Fruit fly (Drosophila melanogaster) whole organism, embryonic: ENCODE results near the gene CG18557.

Source experiments
- Atf6 ChIP-seq: fragments of 200-800 bp; sonication (Bioruptor generic); IDR thresholded peaks from 2 replicates; pipeline ENCODE4 v1.3.6; 2022; ENCODE audit warnings: missing biosample characterization, missing genetic modification characterization
- BEAF-32 ChIP-seq: fragments of 200-800 bp; sonication (Bioruptor generic); optimal IDR thresholded peaks from 3 replicates; lab custom pipeline; 2017; ENCODE audit warnings: missing biosample characterization, missing genetic modification characterization, mild to moderate bottlenecking, moderate library complexity, missing genetic modification reagents
- CG10565 ChIP-seq: fragments of 200-800 bp; sonication (Bioruptor generic); optimal IDR thresholded peaks from 3 replicates; lab custom pipeline; 2016; ENCODE audit warnings: missing biosample characterization, mild to moderate bottlenecking, missing genetic modification characterization
- CG12236 ChIP-seq: fragments of 200-800 bp; sonication (Bioruptor generic); optimal IDR thresholded peaks from 2 replicates; lab custom pipeline; 2016; ENCODE audit warnings: missing biosample characterization, missing genetic modification characterization
- CG15073 ChIP-seq: fragments of 200-800 bp; sonication (Bioruptor generic); optimal IDR thresholded peaks from 2 replicates; lab custom pipeline; 2016; ENCODE audit warnings: missing biosample characterization, missing genetic modification characterization
- CG1603 ChIP-seq: fragments of 200-800 bp; sonication (Bioruptor generic); optimal IDR thresholded peaks from 2 replicates; lab custom pipeline; 2019; ENCODE audit warnings: missing biosample characterization, mild to moderate bottlenecking, missing genetic modification characterization, moderate library complexity
- CG16813 ChIP-seq: fragments of 200-800 bp; sonication (Bioruptor generic); IDR thresholded peaks from 3 replicates; pipeline ENCODE4 v1.3.6; 2022; ENCODE audit warnings: missing biosample characterization, missing genetic modification characterization; ENCODE audit not compliant: partially characterized antibody
- CG17359 ChIP-seq: fragments of 200-800 bp; sonication (Bioruptor generic); optimal IDR thresholded peaks from 3 replicates; lab custom pipeline; 2018; ENCODE audit warnings: missing biosample characterization, mild to moderate bottlenecking, missing genetic modification characterization, moderate library complexity
- CG1792 ChIP-seq: fragments of 200-800 bp; sonication (Bioruptor generic); optimal IDR thresholded peaks from 2 replicates; lab custom pipeline; 2016; ENCODE audit warnings: missing biosample characterization, missing genetic modification characterization
- CG18011 ChIP-seq: fragments of 200-800 bp; sonication (Bioruptor generic); optimal IDR thresholded peaks from 2 replicates; lab custom pipeline; 2017; ENCODE audit warnings: missing biosample characterization, missing genetic modification characterization, mild to moderate bottlenecking, moderate library complexity, missing genotype
- CG18599 ChIP-seq: fragments of 200-800 bp; sonication (Bioruptor generic); optimal IDR thresholded peaks from 3 replicates; lab custom pipeline; 2017; ENCODE audit warnings: missing biosample characterization, missing genetic modification characterization, mild to moderate bottlenecking, moderate library complexity, missing genetic modification reagents
- CG33213 ChIP-seq: fragments of 200-800 bp; sonication (Bioruptor generic); optimal IDR thresholded peaks from 3 replicates; lab custom pipeline; 2016; ENCODE audit warnings: missing biosample characterization, missing genetic modification characterization
- CG42726 ChIP-seq: fragments of 200-800 bp; sonication (Bioruptor generic); IDR thresholded peaks from 2 replicates; pipeline ENCODE4 v1.3.6; 2022; ENCODE audit warnings: missing biosample characterization, missing genetic modification characterization; ENCODE audit not compliant: partially characterized antibody
- CG43689 ChIP-seq: fragments of 200-800 bp; sonication (Bioruptor generic); IDR thresholded peaks from 2 replicates; pipeline ENCODE4 v1.3.6; 2022; ENCODE audit warnings: missing biosample characterization, missing genetic modification characterization
- CG4424 ChIP-seq: fragments of 200-800 bp; sonication (Bioruptor generic); optimal IDR thresholded peaks from 3 replicates; lab custom pipeline; 2016; ENCODE audit warnings: missing biosample characterization, missing genetic modification characterization
- CG4707 ChIP-seq: fragments of 200-800 bp; sonication (Bioruptor generic); optimal IDR thresholded peaks from 2 replicates; lab custom pipeline; 2018; ENCODE audit warnings: missing biosample characterization, mild to moderate bottlenecking, missing genetic modification characterization, moderate library complexity
- CG4730 ChIP-seq: fragments of 200-800 bp; sonication (Bioruptor generic); IDR thresholded peaks from 2 replicates; pipeline ENCODE4 v1.3.6; 2022; ENCODE audit warnings: missing biosample characterization, missing genetic modification characterization
- CG7357 ChIP-seq: fragments of 200-800 bp; sonication (Bioruptor generic); IDR thresholded peaks from 3 replicates; pipeline ENCODE4 v1.3.6; 2022; ENCODE audit warnings: missing biosample characterization, missing genetic modification characterization
- CG8765 ChIP-seq: fragments of 200-800 bp; sonication (Bioruptor generic); IDR thresholded peaks from 2 replicates; pipeline ENCODE4 v1.3.6; 2022; ENCODE audit warnings: missing biosample characterization, missing genetic modification characterization
- CoRest ChIP-seq: fragments of 200-800 bp; sonication (Bioruptor generic); optimal IDR thresholded peaks from 3 replicates; lab custom pipeline; 2018; ENCODE audit warnings: missing biosample characterization, mild to moderate bottlenecking, missing genetic modification characterization, moderate library complexity
- D ChIP-seq, 2 experiments: fragments of 200-800 bp in 1 of 2; fragments of >200 bp in 1 of 2; sonication (Bioruptor generic) in 1 of 2; optimal IDR thresholded peaks; 2 replicates in 1 of 2; 3 replicates in 1 of 2; lab custom pipeline; 2017; ENCODE audit warnings: mild to moderate bottlenecking in 1 of 2, missing biosample characterization in 1 of 2, missing genetic modification characterization in 1 of 2, missing genetic modification reagents in 1 of 2
- D19B ChIP-seq: fragments of 200-800 bp; sonication (Bioruptor generic); optimal IDR thresholded peaks from 2 replicates; lab custom pipeline; 2017; ENCODE audit warnings: missing biosample characterization, mild to moderate bottlenecking, missing genetic modification characterization
- Gsc ChIP-seq: fragments of 200-800 bp; sonication (Bioruptor generic); IDR thresholded peaks from 2 replicates; pipeline ENCODE4 v1.3.6; 2022; ENCODE audit warnings: missing biosample characterization, missing genetic modification characterization
- HLH3B ChIP-seq: fragments of 200-800 bp; sonication (Bioruptor generic); IDR thresholded peaks from 2 replicates; pipeline ENCODE4 v1.3.6; 2022; ENCODE audit warnings: missing biosample characterization, missing genetic modification characterization
- HmgZ ChIP-seq: fragments of 200-800 bp; sonication (Bioruptor generic); optimal IDR thresholded peaks from 2 replicates; lab custom pipeline; 2018; ENCODE audit warnings: missing biosample characterization, mild to moderate bottlenecking, missing genetic modification characterization
- Hr3 ChIP-seq: fragments of 200-800 bp; sonication (Bioruptor generic); optimal IDR thresholded peaks from 3 replicates; lab custom pipeline; 2016; ENCODE audit warnings: missing biosample characterization, missing genetic modification characterization
- Hsf ChIP-seq: fragments of 200-800 bp; sonication (Bioruptor generic); optimal IDR thresholded peaks from 3 replicates; lab custom pipeline; 2016; ENCODE audit warnings: missing biosample characterization, missing genetic modification characterization
- Nf-YB ChIP-seq: fragments of 200-800 bp; sonication (Bioruptor generic); optimal IDR thresholded peaks from 3 replicates; lab custom pipeline; 2019; ENCODE audit warnings: missing biosample characterization, mild to moderate bottlenecking, missing genetic modification characterization, moderate library complexity
- Nf-YC ChIP-seq: fragments of 200-800 bp; optimal IDR thresholded peaks from 3 replicates; lab custom pipeline; 2019; ENCODE audit warnings: missing biosample characterization, mild to moderate bottlenecking, missing genetic modification characterization, moderate library complexity
- Ravus ChIP-seq: fragments of 200-800 bp; sonication (Bioruptor generic); IDR thresholded peaks from 2 replicates; pipeline ENCODE4 v1.3.6; 2022; ENCODE audit warnings: missing biosample characterization, missing genetic modification characterization
- Tbp ChIP-seq: fragments of >200 bp; optimal IDR thresholded peaks from 2 replicates; lab custom pipeline; 2018; ENCODE audit warnings: missing biosample characterization, missing genetic modification characterization
- Trl ChIP-seq, 3 experiments: fragments of >200 bp in 2 of 3; fragments of 200-800 bp in 1 of 3; sonication (Bioruptor generic) in 1 of 3; optimal IDR thresholded peaks; 2 replicates in 1 of 3; 3 replicates in 2 of 3; lab custom pipeline; 2016 to 2017; ENCODE audit warnings: missing biosample characterization in 1 of 3, missing genetic modification characterization in 1 of 3
- ara ChIP-seq: fragments of 200-800 bp; sonication (Bioruptor generic); IDR thresholded peaks from 2 replicates; pipeline ENCODE4 v1.3.6; 2022; ENCODE audit warnings: missing biosample characterization, missing genetic modification characterization
- az2 ChIP-seq: fragments of 200-800 bp; sonication (Bioruptor generic); optimal IDR thresholded peaks from 3 replicates; lab custom pipeline; 2016; ENCODE audit warnings: missing biosample characterization, missing genetic modification characterization
- bbx ChIP-seq: fragments of 200-800 bp; sonication (Bioruptor generic); IDR thresholded peaks from 2 replicates; pipeline ENCODE4 v1.3.6; 2022; ENCODE audit warnings: missing biosample characterization, missing genetic modification characterization; ENCODE audit not compliant: partially characterized antibody
- bigmax ChIP-seq: fragments of 200-800 bp; sonication (Bioruptor generic); optimal IDR thresholded peaks from 2 replicates; lab custom pipeline; 2018; ENCODE audit warnings: missing biosample characterization, mild to moderate bottlenecking, missing genetic modification characterization
- crp ChIP-seq, 2 experiments: fragments of 200-800 bp; sonication (Bioruptor generic); optimal IDR thresholded peaks; 2 replicates in 1 of 2; 3 replicates in 1 of 2; lab custom pipeline; 2017; ENCODE audit warnings: missing biosample characterization in 2 of 2, missing genetic modification characterization in 2 of 2, mild to moderate bottlenecking in 1 of 2, moderate library complexity in 1 of 2
- eyg ChIP-seq: fragments of 200-800 bp; sonication (Bioruptor generic); optimal IDR thresholded peaks from 3 replicates; lab custom pipeline; 2016; ENCODE audit warnings: missing biosample characterization, missing genetic modification characterization
- gem ChIP-seq: fragments of 200-800 bp; sonication (Bioruptor generic); optimal IDR thresholded peaks from 2 replicates; lab custom pipeline; 2019; ENCODE audit warnings: missing biosample characterization, mild to moderate bottlenecking, missing genetic modification characterization, moderate library complexity
- ham ChIP-seq: fragments of 200-800 bp; sonication (Bioruptor generic); IDR thresholded peaks from 2 replicates; pipeline ENCODE4 v1.3.6; 2022; ENCODE audit warnings: missing biosample characterization, missing genetic modification characterization
- jumu ChIP-seq: fragments of 200-800 bp; sonication (Bioruptor generic); optimal IDR thresholded peaks from 3 replicates; lab custom pipeline; 2016; ENCODE audit warnings: missing biosample characterization, missing genetic modification characterization
- lilli ChIP-seq: fragments of 200-800 bp; sonication (Bioruptor generic); optimal IDR thresholded peaks from 3 replicates; lab custom pipeline; 2016; ENCODE audit warnings: missing biosample characterization, missing genetic modification characterization
- pzg ChIP-seq: fragments of 200-800 bp; sonication (Bioruptor generic); optimal IDR thresholded peaks from 3 replicates; lab custom pipeline; 2018; ENCODE audit warnings: missing biosample characterization, mild to moderate bottlenecking, missing genetic modification characterization, moderate library complexity
- ro ChIP-seq: fragments of 200-800 bp; sonication (Bioruptor generic); IDR thresholded peaks from 2 replicates; pipeline ENCODE4 v1.3.6; 2022; ENCODE audit warnings: missing biosample characterization, missing genetic modification characterization
- run ChIP-seq: fragments of 200-800 bp; sonication (Bioruptor generic); optimal IDR thresholded peaks from 3 replicates; lab custom pipeline; 2018; ENCODE audit warnings: missing biosample characterization, mild to moderate bottlenecking, missing genetic modification characterization
- sd ChIP-seq: fragments of 200-800 bp; sonication (Bioruptor generic); optimal IDR thresholded peaks from 3 replicates; lab custom pipeline; 2018; ENCODE audit warnings: missing biosample characterization, mild to moderate bottlenecking, missing genetic modification characterization, moderate library complexity
- slbo ChIP-seq: fragments of 200-800 bp; sonication (Bioruptor generic); IDR thresholded peaks from 2 replicates; pipeline ENCODE4 v1.3.6; 2022; ENCODE audit warnings: missing biosample characterization, missing genetic modification characterization
- tna ChIP-seq: fragments of 200-800 bp; sonication (Bioruptor generic); IDR thresholded peaks from 2 replicates; pipeline ENCODE4 v1.3.6; 2022; ENCODE audit warnings: missing biosample characterization, missing genetic modification characterization; ENCODE audit not compliant: partially characterized antibody
- z ChIP-seq: fragments of 200-800 bp; sonication (Bioruptor generic); IDR thresholded peaks from 3 replicates; pipeline ENCODE4 v1.3.6; 2022; ENCODE audit warnings: missing biosample characterization, missing genetic modification characterization

Gene CG18557

DNA sequence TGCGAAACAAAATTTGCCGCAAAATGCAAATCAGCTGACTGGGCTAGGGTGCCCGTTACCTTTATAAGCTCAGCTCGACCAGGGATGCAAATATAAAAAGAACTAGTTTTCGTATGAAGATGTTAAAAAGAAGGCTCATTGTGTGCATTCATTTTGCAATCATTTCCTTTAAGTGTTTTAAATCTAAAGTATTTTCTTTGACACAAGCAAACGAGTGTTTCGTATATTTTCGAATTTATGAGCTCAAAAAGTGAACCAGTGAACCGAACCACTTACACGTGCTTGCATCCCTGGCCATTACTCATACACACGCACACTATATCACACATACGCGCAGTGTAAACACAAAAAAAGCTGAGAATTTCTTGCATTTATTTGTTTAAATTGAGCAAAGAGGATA lies 32.7 kb upstream of the CG18557 start, which contains the start of the genes Prx6a and Sbat (continued):
- 0 out of 2 replicates have a peak, but pooled peaks have one; percentile 28 for TF ChIP-seq CG4730 (GFP tag; lab: Robert Waterston, UW)
- TF ChIP-seq CG18011: peak; percentile 23
- peak; percentile 84 for TF ChIP-seq pzg (GFP tag; lab: Kevin White, UChicago)
- peak; percentile 30 for TF ChIP-seq Nf-YB (GFP tag; lab: Kevin White, UChicago)
- TF ChIP-seq tna (GFP tag; lab: Robert Waterston, UW): no peak
- peak; percentile 86 for TF ChIP-seq CoRest
- peak; percentile 46 for TF ChIP-seq run (tag; lab: Kevin White, UChicago)
- TF ChIP-seq Hr3 (GFP tag; lab: Kevin White, UChicago): peak; percentile 56
- TF ChIP-seq ro (GFP tag; lab: Robert Waterston, UW): 0 out of 2 replicates have a peak, but pooled peaks have one; percentile 6
- no peak for TF ChIP-seq z (GFP tag; lab: Robert Waterston, UW)
- no peak for TF ChIP-seq CG4707
- TF ChIP-seq CG1792: peak; percentile 52
- no peak for TF ChIP-seq ara
- no peak for TF ChIP-seq CG43689
- peak; percentile 93 to 98 for TF ChIP-seq crp (GFP tag; optimal IDR thresholded peaks at IDR 0.05; lab: Kevin White, UChicago)
- TF ChIP-seq BEAF-32 (GFP tag; lab: Kevin White, UChicago): peak; percentile 44
- TF ChIP-seq bigmax (GFP tag; lab: Kevin White, UChicago): no peak
- no peak for TF ChIP-seq Gsc (GFP tag; lab: Robert Waterston, UW)
- peak; percentile 81 for TF ChIP-seq Nf-YC (tag; lab: Kevin White, UChicago)
- TF ChIP-seq CG7357 (GFP tag; lab: Robert Waterston, UW): peak; percentile 54; the same call in 1 of the 3 replicates
- TF ChIP-seq HLH3B: peak; percentile 63; the same call in 1 of the 2 replicates
- peak; percentile 79 for TF ChIP-seq gem (tag; lab: Kevin White, UChicago)
- TF ChIP-seq CG33213: peak; percentile 69
- peak; percentile 46 for TF ChIP-seq sd (tag; lab: Kevin White, UChicago)
- TF ChIP-seq CG10565 (GFP tag; lab: Kevin White, UChicago): no peak
- peak; percentile 79 for TF ChIP-seq slbo (GFP tag; lab: Robert Waterston, UW)
- TF ChIP-seq Ravus (GFP tag; lab: Robert Waterston, UW): no peak
- peak; percentile 18 for TF ChIP-seq CG12236 (GFP tag; lab: Kevin White, UChicago)
- no peak for TF ChIP-seq ham (GFP tag; lab: Robert Waterston, UW)
- TF ChIP-seq lilli: peak; percentile 98
- TF ChIP-seq bbx (GFP tag; lab: Robert Waterston, UW): no peak
- no peak for TF ChIP-seq Tbp (GFP tag; lab: Kevin White, UChicago)
- TF ChIP-seq CG15073 (GFP tag; lab: Kevin White, UChicago): peak; percentile 17
- peak; percentile 81 for TF ChIP-seq CG18599 (GFP tag; lab: Kevin White, UChicago)
- peak; percentile 92 for TF ChIP-seq HmgZ (tag; lab: Kevin White, UChicago)
- TF ChIP-seq D19B: peak; percentile 47
- peak; percentile 36; the same call in 1 of the 3 replicates for TF ChIP-seq CG16813 (GFP tag; lab: Robert Waterston, UW)
- peak; percentile 72 for TF ChIP-seq CG17359 (tag; lab: Kevin White, UChicago)
- TF ChIP-seq CG42726: no peak
- no peak for TF ChIP-seq Trl (optimal IDR thresholded peaks at IDR 0.05; lab: Kevin White, UChicago)
- TF ChIP-seq Trl (GFP tag; optimal IDR thresholded peaks at IDR 0.05; lab: Kevin White, UChicago): peak; percentile 83
- TF ChIP-seq CG4424: peak; percentile 37
- TF ChIP-seq Hsf: peak; percentile 75
- TF ChIP-seq jumu (GFP tag; lab: Kevin White, UChicago): peak; percentile 74
- peak; percentile 74 for TF ChIP-seq Atf6 (GFP tag; lab: Robert Waterston, UW)
- TF ChIP-seq eyg (GFP tag; lab: Kevin White, UChicago): no peak
- peak; percentile 57 for TF ChIP-seq az2
- peak; percentile 68 for TF ChIP-seq CG1603
- peak; percentile 60; the same call in 1 of the 2 replicates for TF ChIP-seq CG8765 (GFP tag; lab: Robert Waterston, UW)
- no peak for TF ChIP-seq D (optimal IDR thresholded peaks at IDR 0.05; lab: Kevin White, UChicago)
- TF ChIP-seq D (GFP tag; optimal IDR thresholded peaks at IDR 0.05; lab: Kevin White, UChicago): peak; percentile 40
